Worm (Caenorhabditis elegans): ENCODE results near the gene fkh-6.

fkh-6 gene

DNA sequence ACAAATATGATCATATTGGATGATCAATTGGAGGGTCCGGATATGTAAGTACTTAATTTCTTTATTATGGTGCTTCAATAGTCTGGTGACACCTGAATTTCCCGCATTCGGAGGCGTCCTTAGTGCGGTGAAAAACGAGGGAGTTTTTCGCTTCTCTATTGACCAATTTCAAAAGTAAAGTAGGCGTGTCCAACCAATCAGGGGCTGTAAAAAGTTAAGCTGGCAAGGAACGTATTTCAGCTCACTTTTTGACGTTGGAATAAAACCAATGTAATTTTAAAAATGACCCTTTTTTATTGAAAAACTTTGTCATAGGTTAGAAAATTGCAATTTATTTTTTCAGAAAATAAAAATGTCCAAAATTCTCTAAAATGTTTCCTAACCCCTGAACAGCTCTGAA, 26.4 kb upstream of the fkh-6 start:
- TF ChIP-seq unc-62 (GFP tag; optimal IDR thresholded peaks at IDR 0.05) (no peak), F13H6.1 (tag; optimal IDR thresholded peaks at IDR 0.05) (no peak), nhr-77 (tag; optimal IDR thresholded peaks at IDR 0.05) (no peak), crh-2 (tag; optimal IDR thresholded peaks at IDR 0.05) (no peak), ZK546.5 (tag; optimal IDR thresholded peaks at IDR 0.05) (no peak), ceh-16 (tag; optimal IDR thresholded peaks at IDR 0.05) (no peak), aly-2 (tag; optimal IDR thresholded peaks at IDR 0.05) (no peak), mab-5 (tag; optimal IDR thresholded peaks at IDR 0.05) (no peak), C34F6.9 (tag; optimal IDR thresholded peaks at IDR 0.05) (no peak)

- TF ChIP-seq ZK546.5 (tag; optimal IDR thresholded peaks at IDR 0.05) (no peak), elt-1 (tag; optimal IDR thresholded peaks at IDR 0.05) (no peak), ztf-11 (tag; optimal IDR thresholded peaks at IDR 0.05) (no peak), unc-62 (GFP tag; optimal IDR thresholded peaks at IDR 0.05) (no peak), Y55F3AM.14 (GFP tag; optimal IDR thresholded peaks at IDR 0.05) (no peak), mbf-1 (tag; optimal IDR thresholded peaks at IDR 0.05) (no peak), lsy-2 (tag; optimal IDR thresholded peaks at IDR 0.05) (no peak), nhr-12 (tag; optimal IDR thresholded peaks at IDR 0.05) (no peak), nhr-237 (tag; optimal IDR thresholded peaks at IDR 0.05) (no peak), nhr-129 (tag; optimal IDR thresholded peaks at IDR 0.05) (no peak), sem-4 (tag; optimal IDR thresholded peaks at IDR 0.05) (no peak)
These were observed 22.2 kb upstream of the fkh-6 start, which contains the start of gene ZK430.5 for ce11 chrII:4405358-4405757. ZK430.5 (plus strand) TSS chrII:4405658.

DNA sequence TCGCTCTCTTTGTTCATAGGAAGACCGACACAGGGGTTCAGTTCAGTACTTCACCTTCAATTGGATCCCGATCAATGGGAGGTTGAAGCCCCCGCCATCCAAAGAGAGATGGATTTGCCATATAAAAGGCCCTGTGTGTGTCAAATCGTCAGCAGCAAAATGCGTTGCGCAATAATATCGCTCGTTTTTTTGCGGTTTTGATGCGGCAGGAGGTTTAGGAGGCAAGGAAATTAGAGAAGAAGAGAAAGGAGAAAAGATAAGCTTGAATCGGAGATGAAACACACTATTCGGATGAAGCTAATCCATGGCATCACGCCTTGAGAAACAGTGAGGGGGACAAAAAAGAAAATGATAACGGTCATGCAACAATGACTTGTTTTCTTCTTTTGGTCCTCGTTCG, 11.2 kb upstream of the fkh-6 start:
- no peak for TF ChIP-seq aly-2 (tag; optimal IDR thresholded peaks at IDR 0.05)
- TF ChIP-seq nhr-10 (tag; optimal IDR thresholded peaks at IDR 0.05), result no peak
- no peak for TF ChIP-seq gmeb-1 (tag; optimal IDR thresholded peaks at IDR 0.05)
- no peak for TF ChIP-seq F13H6.1 (tag; optimal IDR thresholded peaks at IDR 0.05)

- no peak for TF ChIP-seq peb-1 (tag; optimal IDR thresholded peaks at IDR 0.05)
- TF ChIP-seq F13H6.1 (tag; optimal IDR thresholded peaks at IDR 0.05), result no peak
- no peak for TF ChIP-seq fos-1 (tag; optimal IDR thresholded peaks at IDR 0.05)
- peak; percentile 73 for TF ChIP-seq nhr-25 (tag; optimal IDR thresholded peaks at IDR 0.05)
- no peak for TF ChIP-seq lin-11 (tag; optimal IDR thresholded peaks at IDR 0.05)
- no peak for TF ChIP-seq lsy-2 (tag; optimal IDR thresholded peaks at IDR 0.05)
- no peak for TF ChIP-seq nhr-237 (tag; optimal IDR thresholded peaks at IDR 0.05)
- TF ChIP-seq nhr-12 (tag; optimal IDR thresholded peaks at IDR 0.05), result no peak
- peak; percentile 40 for TF ChIP-seq blmp-1 (tag; optimal IDR thresholded peaks at IDR 0.05; ENCODE audit: insufficient read depth)
- no peak for TF ChIP-seq lin-39 (tag; optimal IDR thresholded peaks at IDR 0.05)
- no peak for TF ChIP-seq Y55F3AM.14 (GFP tag; optimal IDR thresholded peaks at IDR 0.05)
- no peak for TF ChIP-seq ztf-1 (GFP tag; conservative IDR thresholded peaks at IDR 0.05)
These were observed 9.4 kb upstream of the fkh-6 start, which contains the start of gene mlt-7 for ce11 chrII:4392526-4393057. mlt-7 (plus strand) TSS chrII:4393007.

- no peak for TF ChIP-seq alr-1 (tag; optimal IDR thresholded peaks at IDR 0.05)
- TF ChIP-seq blmp-1 (tag; optimal IDR thresholded peaks at IDR 0.05; ENCODE audit: insufficient read depth), result peak; percentile 40
These were observed 7.9 kb upstream of the fkh-6 start for ce11 chrII:4391072-4391471.

DNA sequence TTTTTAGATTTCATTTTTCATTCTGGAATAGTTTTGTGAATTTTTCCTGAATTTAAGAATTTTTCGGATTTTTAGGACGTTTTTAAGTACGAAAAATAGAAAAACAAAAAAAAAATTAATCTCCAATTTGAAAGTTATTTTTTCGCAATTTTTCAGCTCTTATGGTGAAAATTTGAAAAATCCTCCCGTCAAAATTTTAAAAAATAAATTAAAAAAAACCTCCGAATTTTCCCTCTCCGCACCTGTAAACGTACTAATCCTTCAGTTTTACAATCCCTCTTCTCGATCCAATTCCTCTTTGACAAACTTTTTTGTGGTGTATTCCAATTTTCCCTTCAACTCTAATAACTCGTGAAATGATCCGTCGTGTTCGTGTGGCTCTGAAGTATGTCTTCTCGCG, 5.0 kb downstream of the fkh-6 start, which contains the start of gene B0286.1:
Gene B0286.1 (plus strand): TSS at position 301 of the 400 bp plus-strand sequence.
- no peak for TF ChIP-seq fos-1 (tag; optimal IDR thresholded peaks at IDR 0.05)

DNA sequence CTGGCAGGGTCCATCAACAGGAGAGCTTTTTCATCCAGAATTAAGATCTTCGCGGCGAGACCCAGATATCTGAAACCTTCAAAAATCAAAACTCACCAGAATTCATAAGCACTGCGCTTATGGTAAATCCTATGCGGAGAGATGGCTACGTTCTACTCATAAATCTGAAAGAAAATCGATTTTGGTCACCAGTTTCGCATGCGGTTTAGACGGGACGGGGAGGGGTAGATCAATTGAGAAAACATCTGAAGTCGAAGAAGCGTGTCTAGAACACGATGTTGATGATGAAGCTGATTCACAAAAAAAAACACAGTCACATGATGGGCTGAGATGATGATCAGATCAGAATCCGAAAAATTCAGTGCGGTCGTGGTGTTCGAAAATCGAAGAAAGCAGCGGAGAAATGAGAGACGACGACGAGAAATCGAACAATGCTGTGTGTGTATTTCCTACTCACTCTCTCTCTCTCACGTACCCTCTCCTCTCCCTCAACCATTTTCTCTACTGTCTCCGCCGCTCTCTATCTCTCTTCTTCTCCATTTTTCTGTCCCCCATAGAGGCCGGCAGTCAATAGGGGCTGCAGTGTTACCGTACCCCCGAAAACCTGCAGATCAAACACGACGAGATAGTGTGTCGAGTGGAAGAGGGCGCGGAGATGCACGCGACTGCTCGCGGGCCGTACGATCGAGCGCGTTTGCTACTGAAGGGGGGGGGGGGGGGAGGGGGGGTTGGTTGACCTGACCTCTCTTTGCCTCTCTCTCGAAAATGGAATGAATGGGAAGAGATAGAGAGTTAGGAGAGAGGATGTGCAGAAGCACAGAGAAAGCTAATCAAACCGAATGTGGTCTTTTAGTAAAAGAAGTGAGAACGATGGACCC, 6.7 kb downstream of the fkh-6 start, which contains the start of gene ntl-2:
Gene ntl-2 (minus strand): TSS at position 171 of the 878 bp plus-strand sequence.
- peak; percentile 94 for TF ChIP-seq zag-1 (tag; optimal IDR thresholded peaks at IDR 0.05)
- TF ChIP-seq peb-1 (tag; optimal IDR thresholded peaks at IDR 0.05), result no peak
- peak; percentile 86 for TF ChIP-seq crh-2 (tag; optimal IDR thresholded peaks at IDR 0.05)
- TF ChIP-seq skn-1 (tag; optimal IDR thresholded peaks at IDR 0.05), result peak; percentile 55
- TF ChIP-seq unc-39 (tag; optimal IDR thresholded peaks at IDR 0.05), result no peak
- TF ChIP-seq nhr-77 (tag; optimal IDR thresholded peaks at IDR 0.05), result no peak
- TF ChIP-seq nhr-11 (tag; optimal IDR thresholded peaks at IDR 0.05), result no peak
- TF ChIP-seq C34F6.9 (tag; optimal IDR thresholded peaks at IDR 0.05), result peak; percentile 96
- peak; percentile 77 for TF ChIP-seq fos-1 (tag; optimal IDR thresholded peaks at IDR 0.05)
- TF ChIP-seq nhr-23 (tag; optimal IDR thresholded peaks at IDR 0.05), result peak; percentile 59
- peak; percentile 97 for TF ChIP-seq F13H6.1 (tag; optimal IDR thresholded peaks at IDR 0.05)
- no peak for TF ChIP-seq unc-62 (GFP tag; optimal IDR thresholded peaks at IDR 0.05)
- TF ChIP-seq sma-3 (GFP tag; optimal IDR thresholded peaks at IDR 0.05), result peak; percentile 92
- TF ChIP-seq snpc-4 (tag; optimal IDR thresholded peaks at IDR 0.05), result peak; percentile 67
- peak; percentile 89 for TF ChIP-seq mab-5 (tag; optimal IDR thresholded peaks at IDR 0.05)
- TF ChIP-seq lsy-2 (tag; optimal IDR thresholded peaks at IDR 0.05), result peak; percentile 98 to 99
- peak; percentile 70 for TF ChIP-seq ceh-82 (tag; optimal IDR thresholded peaks at IDR 0.05)
- no peak for TF ChIP-seq nhr-10 (tag; optimal IDR thresholded peaks at IDR 0.05)
- no peak for TF ChIP-seq lin-39 (tag; optimal IDR thresholded peaks at IDR 0.05)
- no peak for TF ChIP-seq nhr-12 (tag; optimal IDR thresholded peaks at IDR 0.05)
- TF ChIP-seq ztf-11 (tag; optimal IDR thresholded peaks at IDR 0.05), result no peak
- TF ChIP-seq nhr-129 (tag; optimal IDR thresholded peaks at IDR 0.05), result peak; percentile 96
- no peak for TF ChIP-seq ama-1 (optimal IDR thresholded peaks at IDR 0.05)
- peak; percentile 95 for TF ChIP-seq Y55F3AM.14 (GFP tag; optimal IDR thresholded peaks at IDR 0.05)

All from whole organism, L2 larva.